Worm (Caenorhabditis elegans) whole organism, L3 larva: ENCODE data around the gene Y105C5B.17.
"Not testable (repeated sequence)": the region's sequence is repeated elsewhere in the genome, so short reads cannot be mapped to it uniquely, and the experiment has no call there.

Experiments used
- aly-2 ChIP-seq: fragments of 150-350 bp; optimal IDR thresholded peaks from 2 replicates; lab custom pipeline; 2014; ENCODE audit warnings: missing biosample characterization, missing genetic modification characterization
- ama-1 ChIP-seq: fragments of 150-350 bp; optimal IDR thresholded peaks from 2 replicates; lab custom pipeline; 2018
- jun-1 ChIP-seq: fragments of 150-350 bp; optimal IDR thresholded peaks from 2 replicates; lab custom pipeline; 2014; ENCODE audit warnings: missing biosample characterization, missing genetic modification reagents, missing genetic modification characterization
- lin-15B ChIP-seq: fragments of 150-350 bp; optimal IDR thresholded peaks from 2 replicates; lab custom pipeline; 2014; ENCODE audit warnings: missing biosample characterization, missing genetic modification characterization
- lin-39 ChIP-seq: fragments of 150-350 bp; optimal IDR thresholded peaks from 2 replicates; lab custom pipeline; 2018; ENCODE audit warnings: missing biosample characterization, missing genetic modification reagents, missing genetic modification characterization
- nfya-1 ChIP-seq: sonication (generic microtip); optimal IDR thresholded peaks from 2 replicates; lab custom pipeline; 2017; ENCODE audit warnings: missing genetic modification characterization, mild to moderate bottlenecking, missing compliant biosample characterization, antibody characterized with exemption, moderate library complexity; ENCODE audit not compliant: insufficient read depth
- nhr-12 ChIP-seq: fragments of 150-350 bp; optimal IDR thresholded peaks from 2 replicates; lab custom pipeline; 2014; ENCODE audit warnings: missing biosample characterization, missing genetic modification characterization
- nhr-28 ChIP-seq: fragments of 150-350 bp; optimal IDR thresholded peaks from 2 replicates; lab custom pipeline; 2014; ENCODE audit warnings: missing biosample characterization, missing genetic modification characterization
- sea-2 ChIP-seq: fragments of 150-350 bp; sonication (generic microtip); optimal IDR thresholded peaks from 4 replicates; lab custom pipeline; 2014; ENCODE audit warnings: missing biosample characterization, missing genetic modification reagents, missing genetic modification characterization
- skn-1 ChIP-seq: fragments of 150-350 bp; optimal IDR thresholded peaks from 2 replicates; lab custom pipeline; 2014; ENCODE audit warnings: missing biosample characterization, missing genetic modification characterization
- unc-62 ChIP-seq: fragments of 150-350 bp; sonication (generic microtip); optimal IDR thresholded peaks from 4 replicates; lab custom pipeline; 2014; ENCODE audit warnings: missing biosample characterization, missing genetic modification reagents, missing genetic modification characterization
- zag-1 ChIP-seq: fragments of 150-350 bp; optimal IDR thresholded peaks from 2 replicates; lab custom pipeline; 2014; ENCODE audit warnings: missing biosample characterization, missing genetic modification characterization
- ztf-11 ChIP-seq: fragments of 150-350 bp; optimal IDR thresholded peaks from 2 replicates; lab custom pipeline; 2014; ENCODE audit warnings: missing biosample characterization, missing genetic modification characterization

DNA sequence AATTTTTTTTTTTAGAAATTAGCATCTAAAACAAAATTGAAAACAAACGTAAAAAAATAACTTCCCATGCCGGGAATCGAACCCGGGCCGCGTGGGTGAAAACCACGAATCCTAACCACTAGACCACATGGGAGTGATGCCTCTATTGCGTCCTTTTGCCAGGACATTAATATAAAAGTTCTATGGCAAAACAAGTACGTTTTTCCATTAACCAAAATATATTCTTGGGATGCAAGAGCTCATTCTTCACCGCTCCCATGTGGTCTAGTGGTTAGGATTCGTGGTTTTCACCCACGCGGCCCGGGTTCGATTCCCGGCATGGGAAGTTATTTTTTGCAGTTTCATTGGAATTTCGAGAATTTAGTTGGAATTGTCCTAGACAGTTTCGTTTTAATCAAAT, 29.8 kb upstream of the Y105C5B.17 start:
- not testable (repeated sequence) for TF ChIP-seq unc-62 (GFP tag; lab: Kevin White, UChicago); aly-2 (tag; lab: Kevin White, UChicago); lin-39; zag-1; skn-1 (tag; lab: Kevin White, UChicago); jun-1; ama-1; sea-2; nhr-12 (tag; lab: Kevin White, UChicago); ztf-11; nfya-1 (tag; lab: Kevin White, UChicago); lin-15B (tag; lab: Kevin White, UChicago); nhr-28 (tag; lab: Kevin White, UChicago)
